Worm (Caenorhabditis elegans) whole organism, L2 larva: ENCODE measurements around the gene F36H1.11.

ENCODE experiments used
- elt-3 ChIP-seq: sonication (generic microtip); optimal IDR thresholded peaks from 2 replicates; lab custom pipeline; 2017; ENCODE audit warnings: missing biosample characterization, missing genetic modification characterization
- gmeb-1 ChIP-seq: fragments of 150-350 bp; optimal IDR thresholded peaks from 2 replicates; lab custom pipeline; 2014; ENCODE audit warnings: missing biosample characterization, missing genetic modification characterization
- mdl-1 ChIP-seq, 2 experiments: fragments of 150-350 bp in 1 of 2; sonication (generic microtip) in 1 of 2; optimal IDR thresholded peaks; 2 replicates each; lab custom pipeline; 2017; ENCODE audit warnings: missing biosample characterization in 2 of 2, missing genetic modification characterization in 2 of 2

DNA sequence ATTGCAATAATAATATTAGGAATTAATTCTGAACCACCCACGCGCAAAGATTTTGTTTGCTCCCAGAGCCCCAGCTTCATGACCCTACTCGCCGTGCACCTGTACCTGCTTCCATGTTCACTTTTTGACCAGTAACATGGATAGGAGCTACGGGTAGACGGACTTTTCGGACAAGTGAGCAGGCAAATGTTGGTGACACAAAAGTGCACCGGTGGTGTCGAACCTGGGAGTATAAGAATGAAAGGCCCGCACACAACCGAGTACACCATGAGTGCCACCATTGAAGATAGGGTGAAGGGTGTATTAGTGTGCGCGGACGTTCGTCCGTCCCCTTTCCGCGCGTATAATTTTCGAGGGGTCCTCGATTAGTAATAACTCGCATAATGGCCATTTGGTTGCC, 23.0 kb upstream of the F36H1.11 start:
- TF ChIP-seq mdl-1 (tag; optimal IDR thresholded peaks at IDR 0.05; lab: Kevin White, UChicago) (no peak), gmeb-1 (tag; lab: Kevin White, UChicago) (no peak), elt-3 (no peak)
